Fruit fly (Drosophila melanogaster): ENCODE data around the gene CG42818.

Gene CG42818

dm6 chr2L:16251598-16252131 is 9.9 kb downstream of the CG42818 start, which contains the start of gene CG46309 (continued):
- TF ChIP-seq MTF-1 (GFP tag; optimal IDR thresholded peaks at IDR 0.05; ENCODE audit: borderline replicate concordance): no peak
- TF ChIP-seq CG10147 (GFP tag; optimal IDR thresholded peaks at IDR 0.05): no peak
- TF ChIP-seq ken (GFP tag; IDR thresholded peaks at IDR 0.05): no peak
- TF ChIP-seq lab (GFP tag; optimal IDR thresholded peaks at IDR 0.05): peak; percentile 59
- no peak for TF ChIP-seq zfh1 (GFP tag; IDR thresholded peaks at IDR 0.05)
- TF ChIP-seq CG11247 (GFP tag; IDR thresholded peaks at IDR 0.05): no peak
- TF ChIP-seq eve (GFP tag; optimal IDR thresholded peaks at IDR 0.05): no peak
- TF ChIP-seq CG11504 (tag; optimal IDR thresholded peaks at IDR 0.05): no peak
- peak; percentile 19 for TF ChIP-seq CG2875 (GFP tag; optimal IDR thresholded peaks at IDR 0.05)
- TF ChIP-seq dimm (GFP tag; IDR thresholded peaks at IDR 0.05): no peak
- TF ChIP-seq CG17912 (GFP tag; optimal IDR thresholded peaks at IDR 0.05): no peak
- TF ChIP-seq CG6654 (GFP tag; optimal IDR thresholded peaks at IDR 0.05): no peak
- TF ChIP-seq pita (GFP tag; optimal IDR thresholded peaks at IDR 0.05): no peak
- no peak for TF ChIP-seq hth (optimal IDR thresholded peaks at IDR 0.05)
- peak; percentile 13 for TF ChIP-seq fd3F (GFP tag; optimal IDR thresholded peaks at IDR 0.05)
- no peak for TF ChIP-seq ac (GFP tag; optimal IDR thresholded peaks at IDR 0.05)
- TF ChIP-seq CG14710 (tag; optimal IDR thresholded peaks at IDR 0.05): no peak
- no peak for TF ChIP-seq Dbx (GFP tag; IDR thresholded peaks at IDR 0.05)
- no peak for TF ChIP-seq CG10321 (GFP tag; IDR thresholded peaks at IDR 0.05)
- TF ChIP-seq NFAT (GFP tag; IDR thresholded peaks at IDR 0.05): no peak
- peak; percentile 93 for TF ChIP-seq CG13287 (GFP tag; IDR thresholded peaks at IDR 0.05; ENCODE audit: partially characterized antibody)
- TF ChIP-seq onecut (GFP tag; IDR thresholded peaks at IDR 0.05): no peak
- no peak for TF ChIP-seq Dip3 (GFP tag; optimal IDR thresholded peaks at IDR 0.05)
- peak; percentile 43 for TF ChIP-seq disco-r (GFP tag; optimal IDR thresholded peaks at IDR 0.05)
- TF ChIP-seq CG18011 (GFP tag; optimal IDR thresholded peaks at IDR 0.05): no peak
- peak; percentile 70 for TF ChIP-seq CG17568 (GFP tag; optimal IDR thresholded peaks at IDR 0.05)
- no peak for TF ChIP-seq CG7271 (tag; optimal IDR thresholded peaks at IDR 0.05)
- TF ChIP-seq gsb (GFP tag; IDR thresholded peaks at IDR 0.05): no peak
- no peak for TF ChIP-seq CkIIα-i1 (GFP tag; IDR thresholded peaks at IDR 0.05)
- TF ChIP-seq HLH54F (GFP tag; optimal IDR thresholded peaks at IDR 0.05): peak; percentile 44
- TF ChIP-seq CG3281 (GFP tag; optimal IDR thresholded peaks at IDR 0.05): peak; percentile 52
- TF ChIP-seq pum (GFP tag; optimal IDR thresholded peaks at IDR 0.05): no peak
- no peak for TF ChIP-seq Atf3 (GFP tag; optimal IDR thresholded peaks at IDR 0.05)
- TF ChIP-seq CG15514 (GFP tag; optimal IDR thresholded peaks at IDR 0.05): no peak
- peak; percentile 98 for TF ChIP-seq chinmo (GFP tag; IDR thresholded peaks at IDR 0.05; ENCODE audit: partially characterized antibody)
- TF ChIP-seq CG10543 (GFP tag; optimal IDR thresholded peaks at IDR 0.05): peak; percentile 64
- TF ChIP-seq Ravus (GFP tag; IDR thresholded peaks at IDR 0.05): no peak
- TF ChIP-seq CG9876 (GFP tag; optimal IDR thresholded peaks at IDR 0.05): no peak
- no peak for TF ChIP-seq CG12744 (GFP tag; optimal IDR thresholded peaks at IDR 0.05)
- TF ChIP-seq Dip2 (GFP tag; IDR thresholded peaks at IDR 0.05): no peak
- TF ChIP-seq crp (GFP tag; optimal IDR thresholded peaks at IDR 0.05): no peak
- no peak for TF ChIP-seq bcd (GFP tag; optimal IDR thresholded peaks at IDR 0.05)
- no peak for TF ChIP-seq dmrt99B (tag; optimal IDR thresholded peaks at IDR 0.05)
- TF ChIP-seq CG9727 (GFP tag; optimal IDR thresholded peaks at IDR 0.05): no peak
- peak; percentile 48 for TF ChIP-seq pho (GFP tag; optimal IDR thresholded peaks at IDR 0.05)
- no peak for TF ChIP-seq pros (GFP tag; optimal IDR thresholded peaks at IDR 0.05)
- no peak for TF ChIP-seq ATbp (GFP tag; optimal IDR thresholded peaks at IDR 0.05)
- no peak for TF ChIP-seq eyg (GFP tag; optimal IDR thresholded peaks at IDR 0.05)
- no peak for TF ChIP-seq Sox102F (GFP tag; optimal IDR thresholded peaks at IDR 0.05)
- no peak for TF ChIP-seq CG6854 (GFP tag; optimal IDR thresholded peaks at IDR 0.05)
- TF ChIP-seq Ets97D (GFP tag; optimal IDR thresholded peaks at IDR 0.05): peak; percentile 49
